Fruit fly (Drosophila melanogaster) whole organism: ENCODE data around the gene SmydA-2.

Experiments used
- CG8478 ChIP-seq: fragments of >200 bp; optimal IDR thresholded peaks from 2 replicates; lab custom pipeline; 2018; ENCODE audit warnings: inconsistent platforms
- Dll ChIP-seq: fragments of >200 bp; optimal IDR thresholded peaks from 2 replicates; lab custom pipeline; 2017
- EcR ChIP-seq, 2 experiments: fragments of >200 bp; optimal IDR thresholded peaks; 2 replicates each; lab custom pipeline; 2017; ENCODE audit warnings: missing biosample characterization in 2 of 2, missing genetic modification characterization in 2 of 2, missing genetic modification reagents in 2 of 2
- pan ChIP-seq: fragments of >200 bp; optimal IDR thresholded peaks from 2 replicates; lab custom pipeline; 2017
- psq ChIP-seq: fragments of >200 bp; optimal IDR thresholded peaks from 2 replicates; lab custom pipeline; 2017
- usp ChIP-seq: fragments of >200 bp; optimal IDR thresholded peaks from 2 replicates; lab custom pipeline; 2017; ENCODE audit warnings: missing biosample characterization, missing genetic modification characterization, mixed read lengths

The SmydA-2 gene

DNA sequence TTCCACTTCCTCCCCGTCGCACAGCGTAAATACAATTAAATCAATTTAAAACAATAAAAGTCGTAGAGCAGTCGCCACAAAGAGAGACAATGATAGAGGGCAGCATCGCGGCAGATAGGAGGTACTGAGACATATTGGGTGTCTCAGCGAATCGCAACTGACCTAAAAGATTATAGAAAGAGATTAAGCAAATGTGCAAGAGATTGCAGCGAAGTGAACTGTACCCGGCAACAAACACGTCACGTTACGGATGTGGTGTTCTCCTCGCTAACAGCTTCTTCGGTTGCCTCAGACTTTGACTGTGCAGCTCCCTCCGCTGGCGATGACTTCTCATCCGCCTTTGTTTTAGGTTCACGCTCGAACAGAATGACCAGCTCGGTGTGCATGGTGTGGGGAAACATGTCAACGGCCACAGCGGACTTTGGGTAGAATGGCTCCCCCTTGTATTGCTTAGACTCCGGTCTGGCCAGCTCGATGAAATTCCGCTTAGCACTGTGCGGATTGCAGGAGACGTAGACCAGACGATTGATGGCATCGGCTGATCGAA, 4.7 kb downstream of the SmydA-2 start:
- TF ChIP-seq psq (lab: Kevin White, UChicago) (no peak), CG8478 (lab: Kevin White, UChicago) (no peak), pan (lab: Kevin White, UChicago) (no peak), Dll (lab: Kevin White, UChicago) (no peak), EcR (GFP tag; optimal IDR thresholded peaks at IDR 0.05; lab: Kevin White, UChicago) (no peak), usp (GFP tag; lab: Kevin White, UChicago) (no peak)

DNA sequence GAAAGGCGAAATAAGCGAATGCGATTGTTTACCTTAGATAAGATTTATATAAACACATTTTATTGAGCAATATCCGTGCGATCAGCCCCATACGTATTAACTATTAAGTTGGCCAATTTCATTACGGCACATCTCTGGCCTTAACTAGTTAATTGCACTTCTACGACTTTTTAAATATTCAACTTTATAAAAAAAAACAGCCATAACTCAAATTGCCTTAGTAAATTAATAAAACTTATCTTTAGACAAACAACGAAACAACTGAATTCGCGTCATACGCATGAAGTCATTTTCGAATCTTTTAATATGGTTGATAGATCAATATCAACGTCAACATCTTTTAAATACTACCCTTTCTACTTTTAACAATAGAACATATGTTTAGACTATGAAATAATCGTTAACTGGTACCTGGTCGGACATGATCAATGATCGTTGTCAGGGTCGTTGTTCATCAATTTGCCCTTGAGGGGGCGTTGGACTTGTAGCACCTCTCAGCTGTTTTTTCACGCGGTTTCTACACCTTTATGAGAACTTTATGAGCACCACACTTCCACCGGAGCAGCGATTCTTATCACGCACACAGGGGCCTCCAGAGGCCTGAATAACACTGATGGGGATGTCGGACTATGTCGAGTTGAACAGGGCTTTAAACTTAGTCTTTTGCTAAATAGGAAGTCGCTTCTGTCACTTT, 5.3 kb downstream of the SmydA-2 start, which contains the start of gene CG18135:
Gene CG18135 (minus strand): TSS at position 694 of the 694 bp plus-strand sequence.
- TF ChIP-seq pan (lab: Kevin White, UChicago) (no peak), psq (lab: Kevin White, UChicago) (no peak), EcR (GFP tag; optimal IDR thresholded peaks at IDR 0.05; lab: Kevin White, UChicago) (no peak), Dll (lab: Kevin White, UChicago) (no peak), CG8478 (lab: Kevin White, UChicago) (no peak)

DNA sequence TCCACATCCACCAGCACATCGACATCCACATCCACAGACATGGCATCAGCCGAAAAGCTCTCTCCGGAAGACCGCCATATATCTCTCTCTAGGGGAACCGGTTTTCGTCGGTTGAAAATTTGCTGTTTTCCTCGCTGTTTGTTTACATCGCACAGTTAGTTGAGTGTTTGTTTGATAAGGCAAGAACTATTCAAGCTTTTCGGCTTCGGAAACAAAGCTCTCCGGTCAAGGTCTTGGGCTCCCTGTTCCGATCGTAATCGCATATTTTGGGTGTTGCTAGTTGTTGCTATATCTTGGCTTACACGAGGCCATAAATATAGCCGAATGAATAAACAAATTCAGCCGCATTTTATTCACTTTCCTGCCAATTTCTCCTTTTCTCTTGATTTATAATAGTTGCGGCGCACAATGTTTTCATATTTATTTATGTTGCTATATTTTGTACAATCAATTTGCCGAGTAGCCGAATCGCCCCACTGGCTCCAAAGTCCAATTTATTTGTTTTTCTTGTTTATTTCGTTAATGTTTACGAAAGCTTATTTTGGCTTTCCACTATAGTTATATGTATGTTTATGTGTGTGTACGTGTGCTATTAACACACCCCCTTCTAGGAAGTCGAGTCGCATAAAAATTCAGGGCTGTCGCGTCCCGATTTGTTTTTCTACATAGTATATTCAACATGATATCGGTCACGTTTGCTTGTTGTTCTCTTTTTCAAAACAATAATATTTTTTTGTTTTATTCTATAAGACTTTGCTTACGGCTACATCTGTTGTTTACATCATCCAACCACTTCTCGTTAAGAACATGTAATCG, 6.1 kb downstream of the SmydA-2 start:
- no peak for TF ChIP-seq CG8478 (lab: Kevin White, UChicago)
- no peak for TF ChIP-seq pan (lab: Kevin White, UChicago)
- no peak for TF ChIP-seq Dll (lab: Kevin White, UChicago)
- no peak for TF ChIP-seq psq (lab: Kevin White, UChicago)
- TF ChIP-seq EcR (GFP tag; optimal IDR thresholded peaks at IDR 0.05; lab: Kevin White, UChicago) = no peak
- TF ChIP-seq usp (GFP tag; lab: Kevin White, UChicago) = no peak

DNA sequence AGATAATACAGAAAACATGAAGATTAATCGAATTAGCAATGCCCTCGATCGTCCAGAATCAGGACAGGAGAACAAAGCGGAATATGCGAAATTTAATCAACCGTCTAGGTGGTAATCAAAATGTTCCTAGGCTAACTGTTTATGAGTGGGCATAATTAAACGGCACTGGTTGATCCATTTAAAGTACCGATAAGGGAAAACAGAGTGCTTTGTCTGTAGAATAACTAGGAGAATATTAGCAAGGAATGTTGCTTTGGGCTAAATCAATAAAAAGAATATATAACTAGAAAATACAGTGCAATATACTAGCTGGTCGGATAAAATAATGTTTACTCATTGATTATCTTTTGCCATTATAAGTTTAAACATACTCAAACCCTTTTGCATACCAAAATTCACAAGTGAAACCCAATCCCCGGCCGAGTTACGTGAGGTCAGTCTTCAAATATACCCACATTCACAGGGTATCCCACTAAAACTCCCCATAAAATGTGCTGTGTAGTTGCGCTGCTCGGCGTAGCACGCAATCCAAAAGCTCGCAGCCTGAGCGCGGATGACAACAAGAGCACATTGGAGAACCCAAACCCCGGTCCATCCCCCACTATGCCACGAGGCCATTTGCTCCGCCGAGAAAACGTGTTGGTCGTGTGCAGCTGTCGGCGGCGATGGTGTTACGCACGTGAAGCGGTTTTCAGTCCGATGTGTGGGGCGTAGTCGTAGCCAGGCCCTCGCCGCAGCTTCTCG, 6.8 kb downstream of the SmydA-2 start:
- no peak for TF ChIP-seq CG8478 (lab: Kevin White, UChicago)
- TF ChIP-seq EcR (GFP tag; optimal IDR thresholded peaks at IDR 0.05; lab: Kevin White, UChicago) = peak in 1 of 2 experiments; percentile 21
- TF ChIP-seq pan (lab: Kevin White, UChicago) = peak; percentile 91

DNA sequence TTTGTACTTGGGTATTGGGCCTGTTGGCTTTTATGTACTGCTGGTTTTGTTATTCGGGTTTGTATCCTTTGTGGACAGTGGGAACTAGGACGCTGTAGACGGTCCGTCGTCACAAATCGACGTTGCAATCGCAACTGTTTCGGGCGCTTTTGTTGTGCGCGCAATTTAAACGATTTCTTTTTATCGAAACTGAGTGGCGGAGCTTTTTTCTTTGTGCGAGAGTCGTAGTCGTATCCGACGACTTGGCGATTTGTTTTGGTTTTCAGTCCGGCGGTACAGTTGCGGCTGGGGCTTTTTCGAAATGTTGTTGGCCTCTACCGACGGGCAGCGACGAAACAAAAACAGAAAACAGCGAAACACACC, 7.4 kb downstream of the SmydA-2 start:
- TF ChIP-seq psq (lab: Kevin White, UChicago) (no peak), usp (GFP tag; lab: Kevin White, UChicago) (no peak), pan (lab: Kevin White, UChicago) (no peak), CG8478 (lab: Kevin White, UChicago) (no peak), EcR (GFP tag; optimal IDR thresholded peaks at IDR 0.05; lab: Kevin White, UChicago) (no peak), Dll (lab: Kevin White, UChicago) (no peak)

DNA sequence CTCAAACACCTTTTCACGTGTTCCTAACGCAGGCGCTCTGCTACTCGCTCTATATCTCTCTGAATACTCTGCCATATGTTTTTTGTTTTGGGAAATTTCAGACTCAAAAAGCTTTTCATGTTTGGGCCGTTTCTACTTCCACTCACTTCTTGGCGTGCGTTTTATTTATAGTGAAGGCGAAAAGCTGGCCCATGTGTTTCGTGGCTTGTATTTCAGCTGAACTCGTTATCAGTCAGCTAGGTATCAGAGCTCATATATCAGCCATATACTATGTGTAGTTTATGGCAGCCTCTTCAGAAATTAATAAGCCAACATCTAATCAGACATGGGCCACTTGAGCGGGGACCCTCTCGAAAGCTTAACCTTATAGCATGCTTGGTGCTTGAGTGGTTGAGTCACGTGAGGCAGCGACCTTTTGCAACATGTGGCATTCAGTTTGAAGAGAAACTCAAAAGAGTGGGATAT, 8.5 kb downstream of the SmydA-2 start:
- no peak for TF ChIP-seq Dll (lab: Kevin White, UChicago)
- TF ChIP-seq EcR (GFP tag; optimal IDR thresholded peaks at IDR 0.05; lab: Kevin White, UChicago) = no peak
- no peak for TF ChIP-seq usp (GFP tag; lab: Kevin White, UChicago)
- TF ChIP-seq CG8478 (lab: Kevin White, UChicago) = no peak
- no peak for TF ChIP-seq psq (lab: Kevin White, UChicago)
- TF ChIP-seq pan (lab: Kevin White, UChicago) = no peak

DNA sequence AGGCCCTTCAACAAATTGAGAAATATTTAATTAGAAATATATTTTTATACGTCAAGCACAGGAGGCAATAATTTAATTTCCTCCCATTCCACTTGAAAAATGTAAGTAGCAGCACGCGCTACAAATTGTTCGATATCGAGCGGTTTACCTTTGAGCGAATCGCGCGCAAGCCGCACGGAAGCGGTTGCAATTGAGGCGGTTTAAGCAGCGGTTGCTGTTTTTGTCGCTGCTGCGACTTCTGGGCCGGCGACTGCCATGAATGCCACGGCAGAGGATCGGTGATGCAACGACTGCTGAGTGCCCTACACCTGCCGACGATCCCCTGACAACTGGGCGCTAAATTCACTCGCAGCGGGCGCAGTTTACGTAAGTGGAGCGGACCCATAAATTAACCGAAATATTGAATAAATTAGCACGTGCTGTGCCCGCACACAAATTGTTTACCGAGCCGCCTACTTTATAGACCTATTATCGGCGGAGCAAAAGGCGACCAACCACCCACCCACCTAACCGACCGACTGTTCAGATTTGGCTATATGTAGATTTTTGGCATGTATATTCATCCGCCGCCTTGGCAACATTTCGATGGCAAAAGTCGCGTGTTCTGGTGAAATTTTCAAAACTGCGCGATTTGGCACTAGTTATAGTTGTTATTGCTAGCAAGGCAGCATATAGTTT, 9.3 kb downstream of the SmydA-2 start:
- TF ChIP-seq Dll (lab: Kevin White, UChicago) = no peak
- TF ChIP-seq pan (lab: Kevin White, UChicago) = no peak
- TF ChIP-seq EcR (GFP tag; optimal IDR thresholded peaks at IDR 0.05; lab: Kevin White, UChicago) = no peak
- no peak for TF ChIP-seq CG8478 (lab: Kevin White, UChicago)
- TF ChIP-seq usp (GFP tag; lab: Kevin White, UChicago) = no peak
- TF ChIP-seq psq (lab: Kevin White, UChicago) = no peak

DNA sequence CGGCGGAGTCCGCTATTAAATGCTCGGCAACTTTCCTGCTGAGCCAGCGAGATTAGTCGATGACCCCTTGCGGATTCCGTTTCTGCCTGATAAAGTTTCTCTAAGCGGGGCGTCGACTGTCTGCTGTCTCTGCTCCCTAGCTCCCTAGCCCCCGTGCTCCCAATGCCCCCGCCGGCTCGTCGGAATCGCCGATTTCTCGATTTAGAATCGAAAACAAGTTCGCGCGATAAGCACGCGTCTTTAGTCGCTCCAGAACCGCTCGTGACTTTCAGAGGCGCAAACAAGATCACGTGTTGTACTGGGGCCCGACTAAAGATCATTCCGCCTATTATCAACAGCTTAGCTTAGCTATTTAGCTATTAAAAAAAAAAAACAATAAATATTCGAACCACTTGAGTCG, 10.2 kb downstream of the SmydA-2 start:
- no peak for TF ChIP-seq pan (lab: Kevin White, UChicago)
- TF ChIP-seq usp (GFP tag; lab: Kevin White, UChicago) = no peak
- no peak for TF ChIP-seq CG8478 (lab: Kevin White, UChicago)
- no peak for TF ChIP-seq Dll (lab: Kevin White, UChicago)
- TF ChIP-seq EcR (GFP tag; optimal IDR thresholded peaks at IDR 0.05; lab: Kevin White, UChicago) = no peak

DNA sequence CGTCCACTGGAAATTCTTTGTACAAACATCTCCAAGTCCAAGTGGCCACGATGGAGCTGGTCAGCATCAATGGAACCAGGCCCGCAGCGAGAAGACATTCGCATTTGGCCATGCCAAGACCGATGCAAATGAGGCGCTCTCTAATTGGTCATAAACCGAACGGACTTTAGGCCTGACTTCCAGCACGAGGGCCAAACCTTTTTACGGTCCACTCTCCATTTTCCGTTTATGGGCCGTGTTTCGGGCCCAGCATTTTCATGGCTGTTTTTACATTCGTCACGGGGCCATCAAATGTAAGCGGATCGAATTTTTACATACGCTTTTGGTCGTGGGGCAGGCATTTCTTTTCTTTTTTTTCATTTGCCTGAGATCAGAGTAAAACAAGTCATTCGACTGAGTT, 13.4 kb downstream of the SmydA-2 start, which contains the start of gene CG34256:
Gene CG34256 (minus strand): TSS at position 205 of the 400 bp plus-strand sequence.
- TF ChIP-seq CG8478 (lab: Kevin White, UChicago) (no peak), usp (GFP tag; lab: Kevin White, UChicago) (no peak), EcR (GFP tag; optimal IDR thresholded peaks at IDR 0.05; lab: Kevin White, UChicago) (no peak), pan (lab: Kevin White, UChicago) (no peak), Dll (lab: Kevin White, UChicago) (no peak), psq (lab: Kevin White, UChicago) (no peak)
